Worm (Caenorhabditis elegans) whole organism, L4 larva: ENCODE data around the gene T05A8.2.

ENCODE experiments used
- D1046.2 ChIP-seq: fragments of 200-800 bp; sonication (Bioruptor generic); IDR thresholded peaks from 2 replicates; pipeline ENCODE4 v1.3.6; 2022; ENCODE audit warnings: missing genetic modification characterization, missing compliant biosample characterization
- F26F4.8 ChIP-seq: fragments of 200-800 bp; sonication (Bioruptor generic); conservative IDR thresholded peaks from 2 replicates; pipeline ENCODE4 v1.3.6; 2022; ENCODE audit warnings: missing genetic modification characterization, missing compliant biosample characterization
- Y75B8A.6 ChIP-seq: fragments of 200-800 bp; sonication (Bioruptor generic); IDR thresholded peaks from 2 replicates; pipeline ENCODE4 v1.3.6; 2022; ENCODE audit warnings: missing genetic modification reagents, missing genetic modification characterization, missing compliant biosample characterization
- ZK337.2 ChIP-seq: fragments of 200-800 bp; sonication (Bioruptor generic); IDR thresholded peaks from 2 replicates; pipeline ENCODE4 v1.3.6; 2022; ENCODE audit warnings: missing genetic modification reagents, missing genetic modification characterization, missing compliant biosample characterization
- aha-1 ChIP-seq: fragments of 150-350 bp; peaks from one replicate; lab custom pipeline; 2014; ENCODE audit warnings: missing biosample characterization, missing genetic modification characterization
- attf-4 ChIP-seq: sonication (generic microtip); optimal IDR thresholded peaks from 3 replicates; lab custom pipeline; 2017; ENCODE audit warnings: missing biosample characterization, missing genetic modification characterization
- ceh-32 ChIP-seq: sonication (generic microtip); optimal IDR thresholded peaks from 2 replicates; lab custom pipeline; 2016; ENCODE audit warnings: mild to moderate bottlenecking, missing genetic modification characterization, missing compliant biosample characterization; ENCODE audit not compliant: poor library complexity
- cey-2 ChIP-seq: sonication (generic microtip); optimal IDR thresholded peaks from 3 replicates; lab custom pipeline; 2017; ENCODE audit warnings: missing genetic modification characterization, mild to moderate bottlenecking, missing compliant biosample characterization, antibody characterized with exemption, borderline replicate concordance; ENCODE audit not compliant: insufficient read depth
- ctbp-1 ChIP-seq: fragments of 200-800 bp; sonication (Bioruptor generic); IDR thresholded peaks from 2 replicates; pipeline ENCODE4 v1.3.6; 2022; ENCODE audit warnings: missing genetic modification reagents, missing genetic modification characterization, missing compliant biosample characterization
- dmd-8 ChIP-seq: fragments of 200-800 bp; sonication (Bioruptor generic); IDR thresholded peaks from 2 replicates; pipeline ENCODE4 v1.3.6; 2022; ENCODE audit warnings: missing genetic modification characterization, missing compliant biosample characterization
- dmd-9 ChIP-seq: fragments of 200-800 bp; sonication (Bioruptor generic); IDR thresholded peaks from 2 replicates; pipeline ENCODE4 v1.3.6; 2022; ENCODE audit warnings: missing genetic modification reagents, missing genetic modification characterization, missing compliant biosample characterization
- egl-43 ChIP-seq: fragments of 200-800 bp; sonication (Bioruptor generic); IDR thresholded peaks from 2 replicates; pipeline ENCODE4 v1.3.6; 2022; ENCODE audit warnings: missing genetic modification reagents, missing genetic modification characterization, missing compliant biosample characterization
- fkh-10 ChIP-seq: fragments of 150-350 bp; optimal IDR thresholded peaks from 2 replicates; lab custom pipeline; 2014; ENCODE audit warnings: missing biosample characterization, missing genetic modification reagents, missing genetic modification characterization
- hif-1 ChIP-seq, 2 experiments: sonication (generic microtip); optimal IDR thresholded peaks; 2 replicates each; lab custom pipeline; 2016 to 2017; ENCODE audit warnings: missing compliant biosample characterization in 2 of 2, missing genetic modification characterization in 2 of 2, missing genetic modification reagents in 2 of 2, missing genotype in 2 of 2, mild to moderate bottlenecking in 1 of 2
- lim-7 ChIP-seq: fragments of 200-800 bp; sonication (Bioruptor generic); IDR thresholded peaks from 2 replicates; pipeline ENCODE4 v1.3.6; 2022; ENCODE audit warnings: missing genetic modification characterization, missing compliant biosample characterization
- lin-29 ChIP-seq: fragments of 200-800 bp; sonication (Bioruptor generic); IDR thresholded peaks from 2 replicates; pipeline ENCODE4 v1.3.6; 2022; ENCODE audit warnings: missing genetic modification reagents, missing genetic modification characterization, missing compliant biosample characterization
- lin-38 ChIP-seq: fragments of 200-800 bp; sonication (Bioruptor generic); IDR thresholded peaks from 2 replicates; pipeline ENCODE4 v1.3.6; 2022; ENCODE audit warnings: missing genetic modification reagents, missing genetic modification characterization, missing compliant biosample characterization
- madf-5 ChIP-seq, 2 experiments: fragments of 200-800 bp; sonication (Bioruptor generic); IDR thresholded peaks; 2 replicates each; pipeline ENCODE4 v1.3.6; 2022; ENCODE audit warnings: missing compliant biosample characterization in 2 of 2, missing genetic modification characterization in 2 of 2
- madf-9 ChIP-seq: fragments of 200-800 bp; sonication (Bioruptor generic); conservative IDR thresholded peaks from 2 replicates; pipeline ENCODE4 v1.3.6; 2022; ENCODE audit warnings: missing genetic modification reagents, missing genetic modification characterization, missing compliant biosample characterization
- mxl-2 ChIP-seq: fragments of 200-800 bp; sonication (Bioruptor generic); conservative IDR thresholded peaks from 2 replicates; pipeline ENCODE4 v1.3.6; 2022; ENCODE audit warnings: missing genetic modification reagents, missing genetic modification characterization, missing compliant biosample characterization
- mxl-3 ChIP-seq: fragments of 200-800 bp; sonication (Bioruptor generic); optimal IDR thresholded peaks from 2 replicates; lab custom pipeline; 2018; ENCODE audit warnings: mild to moderate bottlenecking, missing genetic modification characterization, missing compliant biosample characterization
- nhr-25 ChIP-seq: sonication (generic microtip); optimal IDR thresholded peaks from 2 replicates; lab custom pipeline; 2017; ENCODE audit warnings: missing genetic modification characterization, mild to moderate bottlenecking, missing compliant biosample characterization, antibody characterized with exemption, moderate library complexity, borderline replicate concordance; ENCODE audit not compliant: insufficient read depth
- nhr-76 ChIP-seq: fragments of 150-350 bp; optimal IDR thresholded peaks from 2 replicates; lab custom pipeline; 2014; ENCODE audit warnings: missing biosample characterization, missing genetic modification characterization
- php-3 ChIP-seq: fragments of 200-800 bp; sonication (Bioruptor generic); IDR thresholded peaks from 2 replicates; pipeline ENCODE4 v1.3.6; 2022; ENCODE audit warnings: missing genetic modification reagents, missing genetic modification characterization, missing compliant biosample characterization
- rbr-2 ChIP-seq: sonication (generic microtip); optimal IDR thresholded peaks from 2 replicates; lab custom pipeline; 2016; ENCODE audit warnings: missing genotype, missing genetic modification characterization, missing compliant biosample characterization
- saeg-2 ChIP-seq: fragments of 200-800 bp; sonication (Bioruptor generic); IDR thresholded peaks from 2 replicates; pipeline ENCODE4 v1.3.6; 2022; ENCODE audit warnings: missing genetic modification reagents, missing genetic modification characterization, missing compliant biosample characterization
- set-16 ChIP-seq: fragments of 200-800 bp; sonication (Bioruptor generic); IDR thresholded peaks from 2 replicates; pipeline ENCODE4 v1.3.6; 2022; ENCODE audit warnings: missing genetic modification reagents, missing genetic modification characterization, missing compliant biosample characterization
- unc-39 ChIP-seq: sonication (generic microtip); optimal IDR thresholded peaks from 2 replicates; lab custom pipeline; 2017; ENCODE audit warnings: missing biosample characterization, missing genetic modification characterization
- unc-62 ChIP-seq, 3 experiments: fragments of 150-350 bp in 1 of 3; sonication (generic microtip); optimal IDR thresholded peaks in 2 of 3; peaks in 1 of 3; 1 replicate in 1 of 3; 2 replicates in 2 of 3; lab custom pipeline; 2014 to 2017; ENCODE audit warnings: missing biosample characterization in 3 of 3, missing genetic modification characterization in 3 of 3, missing genetic modification reagents in 3 of 3, missing genotype in 1 of 3
- vab-7 ChIP-seq: fragments of 200-800 bp; sonication (Bioruptor generic); IDR thresholded peaks from 2 replicates; pipeline ENCODE4 v1.3.6; 2022; ENCODE audit warnings: missing genetic modification reagents, missing genetic modification characterization, missing compliant biosample characterization
- zfp-3 ChIP-seq: fragments of 200-800 bp; sonication (Bioruptor generic); conservative IDR thresholded peaks from 2 replicates; pipeline ENCODE4 v1.3.6; 2022; ENCODE audit warnings: missing genetic modification reagents, missing genetic modification characterization, missing compliant biosample characterization

The T05A8.2 gene

ce11 chrII:2742251-2742650 is 31.4 kb upstream of the T05A8.2 start, which contains the start of gene T05A8.7:
Gene T05A8.7, minus strand, starts transcription at chrII:2742351.
- TF ChIP-seq dmd-9 (GFP tag; lab: Robert Waterston, UW) (no peak), unc-62 (GFP tag; optimal IDR thresholded peaks at IDR 0.05 in 1 of 2; lab: Kevin White, UChicago) (peak in 1 of 2 experiments; percentile 51), unc-62 (tag; optimal IDR thresholded peaks at IDR 0.05; lab: Kevin White, UChicago) (no peak)

ce11 chrII:2741405-2741804 is 30.6 kb upstream of the T05A8.2 start:
- peak; percentile 16 for TF ChIP-seq aha-1 (tag; lab: Kevin White, UChicago)
- TF ChIP-seq saeg-2: 0 out of 2 replicates have a peak, but pooled peaks have one; percentile 24
- TF ChIP-seq set-16 (GFP tag; lab: Robert Waterston, UW): peak; percentile 96
- no peak for TF ChIP-seq hif-1 (tag; optimal IDR thresholded peaks at IDR 0.05; lab: Kevin White, UChicago)
- TF ChIP-seq, all 104 proteins: peak for 3

ce11 chrII:2739619-2740018 is 28.8 kb upstream of the T05A8.2 start, which contains the start of gene T05A8.6:
Gene T05A8.6, minus strand, starts transcription at chrII:2739719.
- TF ChIP-seq attf-4 (no peak), mxl-2 (GFP tag; lab: Robert Waterston, UW) (no peak), unc-39 (tag; lab: Kevin White, UChicago) (no peak), lin-29 (no peak), unc-62 (GFP tag; optimal IDR thresholded peaks at IDR 0.05 in 1 of 2; lab: Kevin White, UChicago) (no peak), unc-62 (tag; optimal IDR thresholded peaks at IDR 0.05; lab: Kevin White, UChicago) (no peak), ceh-32 (no peak), rbr-2 (tag; lab: Kevin White, UChicago) (no peak), fkh-10 (GFP tag; lab: Kevin White, UChicago) (no peak), lin-38 (GFP tag; lab: Robert Waterston, UW) (no peak), mxl-3 (no peak), saeg-2 (no peak), nhr-76 (tag; lab: Kevin White, UChicago) (no peak), ctbp-1 (GFP tag; lab: Robert Waterston, UW) (no peak)

ce11 chrII:2736938-2737337 is 26.1 kb upstream of the T05A8.2 start:
- TF ChIP-seq php-3 (GFP tag; lab: Robert Waterston, UW) (0 out of 2 replicates have a peak, but pooled peaks have one; percentile 12), set-16 (GFP tag; lab: Robert Waterston, UW) (peak; percentile 82), cey-2 (no peak), nhr-25 (tag; lab: Kevin White, UChicago) (no peak), lim-7 (GFP tag; lab: Robert Waterston, UW) (peak; percentile 34; the same call in 1 of the 2 replicates), lin-29 (0 out of 2 replicates have a peak, but pooled peaks have one; percentile 19)

ce11 chrII:2736156-2736728 is 25.4 kb upstream of the T05A8.2 start, which contains the start of gene T05A8.8:
Gene T05A8.8, plus strand, starts transcription at chrII:2736678.
- TF ChIP-seq ZK337.2 (GFP tag; lab: Robert Waterston, UW): no peak
- TF ChIP-seq madf-9: 0 out of 2 replicates have a peak, but pooled peaks have one; percentile 15
- TF ChIP-seq Y75B8A.6: 0 out of 2 replicates have a peak, but pooled peaks have one; percentile 34
- peak; percentile 70; the same call in 1 of the 2 replicates for TF ChIP-seq F26F4.8 (GFP tag; lab: Robert Waterston, UW)
- TF ChIP-seq lim-7 (GFP tag; lab: Robert Waterston, UW): 0 out of 2 replicates have a peak, but pooled peaks have one; percentile 48
- 0 out of 4 replicates have a peak, but pooled peaks have one; percentile 27 to 41 for TF ChIP-seq madf-5 (GFP tag; IDR thresholded peaks at IDR 0.05; lab: Robert Waterston, UW)
- 0 out of 2 replicates have a peak, but pooled peaks have one; percentile 36 for TF ChIP-seq D1046.2 (GFP tag; lab: Robert Waterston, UW)
- TF ChIP-seq zfp-3 (GFP tag; lab: Robert Waterston, UW): no peak
- no peak; the same call in 1 of the 2 replicates for TF ChIP-seq lin-38 (GFP tag; lab: Robert Waterston, UW)
- peak in 1 of 2 experiments; percentile 51 for TF ChIP-seq unc-62 (GFP tag; optimal IDR thresholded peaks at IDR 0.05 in 1 of 2; lab: Kevin White, UChicago)
- TF ChIP-seq unc-62 (tag; optimal IDR thresholded peaks at IDR 0.05; lab: Kevin White, UChicago): no peak
- 0 out of 2 replicates have a peak, but pooled peaks have one; percentile 35 for TF ChIP-seq vab-7 (GFP tag; lab: Robert Waterston, UW)
- TF ChIP-seq egl-43 (GFP tag; lab: Robert Waterston, UW): peak; percentile 67
- 0 out of 2 replicates have a peak, but pooled peaks have one; percentile 5 for TF ChIP-seq dmd-8 (GFP tag; lab: Robert Waterston, UW)
